Worm (Caenorhabditis elegans) whole organism, dauer: ENCODE data around the gene C08E3.15.
"Not testable (repeated sequence)": the region's sequence is repeated elsewhere in the genome, so short reads cannot be mapped to it uniquely, and the experiment has no call there.

Source experiments
- unc-62 ChIP-seq: sonication (generic microtip); optimal IDR thresholded peaks from 2 replicates; lab custom pipeline; 2017; ENCODE audit warnings: missing biosample characterization, missing genetic modification reagents, missing genetic modification characterization

C08E3.15 gene

DNA sequence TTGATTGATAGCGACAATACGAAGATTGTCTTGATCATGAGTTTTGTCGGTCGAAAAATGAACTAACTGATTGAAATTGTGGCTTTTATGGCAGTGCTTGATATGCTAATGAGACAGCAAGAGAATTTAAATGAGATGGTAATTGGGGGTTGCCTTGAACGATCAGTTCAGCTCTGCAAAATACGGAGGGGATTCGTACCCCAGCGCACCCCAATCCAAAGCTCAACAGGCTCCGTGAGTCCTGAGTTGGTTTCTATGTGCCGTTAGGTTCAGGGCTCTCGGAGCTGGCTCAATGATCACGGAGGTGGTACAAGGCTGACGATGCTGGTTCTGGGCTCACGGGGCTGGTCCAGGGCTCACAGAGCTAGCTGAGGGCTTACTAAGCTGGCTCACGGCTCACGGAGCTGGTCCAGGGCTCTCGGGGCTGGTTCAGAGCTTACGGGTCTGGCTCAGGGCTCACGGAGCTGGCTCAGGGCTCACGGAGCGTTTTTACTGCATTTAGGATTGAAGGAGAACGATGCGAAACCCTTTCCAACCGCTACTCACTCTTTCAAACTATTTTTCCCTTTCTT lies 17.2 kb upstream of the C08E3.15 start, which contains the start of gene ZC204.6:
Gene ZC204.6 (minus strand): TSS at position 51 of the 572 bp plus-strand sequence.
- TF ChIP-seq unc-62 = no peak

- no peak for TF ChIP-seq unc-62
Measured at ce11 chrII:1640496-1640895, 12.8 kb upstream of the C08E3.15 start, which contains the start of gene srh-72. srh-72 (minus strand) TSS chrII:1640596.

ce11 chrII:1636392-1636791 lies 8.7 kb upstream of the C08E3.15 start, which contains the start of gene srg-20:
srg-20 (plus strand) TSS chrII:1636692.
- TF ChIP-seq unc-62 = not testable (repeated sequence)

DNA sequence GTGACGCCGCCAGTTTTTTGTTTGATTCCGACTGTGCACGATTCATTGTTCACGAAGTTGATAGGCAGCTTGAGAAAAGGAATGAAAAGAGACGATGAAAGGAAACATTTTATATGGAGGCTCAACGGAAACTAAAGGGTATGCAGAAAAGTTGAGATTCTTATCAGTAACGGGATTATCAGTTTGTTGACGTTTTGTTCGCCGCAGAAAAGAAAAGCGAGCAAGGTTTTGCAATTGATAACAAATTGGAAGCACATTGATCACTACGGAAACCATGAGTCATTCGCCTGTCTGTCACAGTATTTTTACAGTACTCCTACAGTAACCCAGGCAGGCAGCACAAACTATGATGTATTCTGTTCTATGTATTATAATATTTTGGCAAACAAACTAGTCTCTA lies 8.3 kb upstream of the C08E3.15 start:
- TF ChIP-seq unc-62 = no peak

DNA sequence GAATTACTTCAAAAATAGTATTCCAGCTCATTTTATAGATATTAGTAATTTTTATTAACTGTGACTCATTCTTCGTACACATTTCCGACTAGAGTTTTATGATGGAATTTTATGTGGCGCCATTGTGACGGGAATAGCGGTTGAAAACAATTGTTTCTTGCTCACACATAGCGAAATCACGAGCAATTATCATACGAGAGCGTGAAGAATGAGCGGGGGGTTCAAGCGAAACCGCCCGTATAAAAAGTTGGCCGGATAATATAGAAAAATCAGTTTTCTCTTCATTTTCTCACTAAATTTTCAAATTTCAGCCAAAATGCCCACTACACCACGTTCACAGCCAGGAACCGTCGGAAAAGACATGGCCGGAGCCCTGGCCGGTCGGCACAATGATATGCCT lies 5.8 kb upstream of the C08E3.15 start, which contains the start of gene C08E3.1:
Gene C08E3.1 (plus strand): TSS at position 301 of the 400 bp plus-strand sequence.
- TF ChIP-seq unc-62 = not testable (repeated sequence)

- not testable (repeated sequence) for TF ChIP-seq unc-62
Measured at ce11 chrII:1632216-1632615, 4.5 kb upstream of the C08E3.15 start, which contains the start of gene C08E3.13. C08E3.13 (minus strand) TSS chrII:1632316.

ce11 chrII:1625666-1626065 lies 2.0 kb downstream of the C08E3.15 start, which contains the start of gene C08E3.14:
C08E3.14 (plus strand) TSS chrII:1625966.
- TF ChIP-seq unc-62 = no peak

DNA sequence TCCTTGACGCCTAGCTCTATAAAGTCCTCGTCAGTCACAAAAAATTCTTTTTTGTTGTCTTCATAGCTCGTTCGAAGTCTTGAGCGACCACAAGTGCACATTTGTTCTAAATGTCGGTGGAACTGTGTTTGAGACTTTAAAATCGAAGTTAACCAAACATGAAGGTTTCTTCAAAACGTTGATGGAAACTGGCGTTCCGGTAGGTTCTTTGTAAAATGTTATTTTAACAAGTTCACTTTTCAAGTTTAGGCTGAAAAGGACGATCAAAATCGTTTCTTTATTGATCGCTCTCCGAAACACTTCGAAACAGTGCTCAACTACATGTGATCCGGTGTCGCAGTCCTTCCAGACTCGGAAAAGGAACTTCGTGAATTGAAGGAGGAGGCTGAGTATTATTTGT lies 3.1 kb downstream of the C08E3.15 start, which contains the start of gene fbxa-160:
Gene fbxa-160 (minus strand): TSS at position 101 of the 400 bp plus-strand sequence.
- TF ChIP-seq unc-62 = no peak

DNA sequence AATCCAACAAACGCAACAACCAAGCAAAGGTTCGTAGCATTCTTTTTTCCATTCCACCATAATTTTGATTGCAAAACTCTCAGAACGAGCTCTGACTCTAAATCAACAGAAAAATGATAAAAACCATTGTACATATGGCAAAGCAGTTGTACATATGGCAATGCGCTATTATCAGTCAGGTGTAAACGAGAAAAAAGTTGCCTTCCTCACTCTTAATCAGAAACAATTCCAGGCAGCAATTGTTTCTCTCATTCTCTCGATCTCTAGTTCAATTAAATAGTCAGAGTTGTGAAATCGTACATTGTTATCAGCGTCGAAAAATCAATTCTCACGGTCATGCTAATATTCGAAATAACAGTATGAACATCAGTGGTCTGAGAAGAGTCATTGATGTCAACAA lies 5.9 kb downstream of the C08E3.15 start:
- TF ChIP-seq unc-62 = no peak

DNA sequence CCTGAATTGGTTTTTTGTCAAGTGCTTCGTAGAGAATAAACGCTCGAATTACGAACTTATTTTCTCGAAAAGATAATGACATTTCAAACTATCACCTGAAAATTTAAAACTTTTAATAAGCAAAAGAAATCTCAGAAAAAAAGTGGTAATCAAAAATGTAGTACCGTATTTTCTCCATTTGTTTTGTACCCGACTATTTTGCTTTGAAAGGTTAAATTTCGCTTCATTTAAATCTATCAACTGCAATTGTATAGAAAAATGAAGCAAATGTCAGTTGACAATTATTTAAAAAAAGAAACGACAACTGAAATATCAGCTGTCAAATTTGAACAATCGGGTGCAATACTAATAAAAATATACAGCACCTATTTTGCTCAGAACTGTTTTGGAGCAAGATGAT lies 6.5 kb downstream of the C08E3.15 start, which contains the start of gene fbxa-158:
Gene fbxa-158 (minus strand): TSS at position 101 of the 400 bp plus-strand sequence.
- TF ChIP-seq unc-62 = no peak

DNA sequence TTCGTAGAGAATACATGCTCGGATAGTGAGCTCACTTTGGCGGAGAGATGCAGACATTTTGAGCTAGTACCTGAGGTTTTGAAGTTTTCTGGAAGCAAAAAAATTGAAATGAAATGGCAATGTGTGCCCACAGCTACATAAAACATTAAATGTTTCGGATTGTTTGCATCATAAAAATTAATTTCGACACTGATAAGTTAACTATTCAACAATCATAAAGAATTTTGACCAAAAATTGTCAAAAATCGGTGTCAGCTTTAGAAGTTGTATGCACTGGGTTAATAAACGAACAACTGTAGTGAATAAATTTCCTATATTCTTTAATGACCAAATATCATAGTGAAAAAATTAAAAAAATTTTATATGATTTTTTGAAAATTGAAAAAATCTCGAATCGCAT lies 8.7 kb downstream of the C08E3.15 start, which contains the start of gene fbxa-166:
Gene fbxa-166 (minus strand): TSS at position 101 of the 400 bp plus-strand sequence.
- TF ChIP-seq unc-62 = no peak

ce11 chrII:1616382-1616781 lies 11.3 kb downstream of the C08E3.15 start, which contains the start of gene fbxa-165:
fbxa-165 (minus strand) TSS chrII:1616482.
- TF ChIP-seq unc-62 = no peak

DNA sequence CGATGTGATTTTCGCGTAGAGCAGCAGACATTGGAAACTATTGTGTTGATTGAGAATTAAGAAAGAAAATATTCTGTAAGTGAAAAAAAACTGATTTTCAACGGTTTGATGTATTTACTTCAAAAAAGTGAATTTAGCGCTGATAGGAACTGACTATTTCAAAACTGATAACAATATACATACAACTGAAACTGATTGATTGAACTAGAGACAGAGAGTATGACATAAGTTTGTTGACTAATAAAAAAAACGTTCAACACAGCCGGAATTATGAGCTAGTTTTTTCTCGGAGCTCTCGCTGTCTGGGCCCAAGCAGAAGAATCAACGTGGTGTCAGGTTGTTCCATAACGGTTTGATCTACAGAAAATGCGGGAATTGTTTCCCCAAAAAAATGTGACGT lies 13.7 kb downstream of the C08E3.15 start, which contains the start of gene fbxa-164:
Gene fbxa-164 (minus strand): TSS at position 101 of the 400 bp plus-strand sequence.
- TF ChIP-seq unc-62 = no peak

- no peak for TF ChIP-seq unc-62
Measured at ce11 chrII:1610630-1611029, 17.1 kb downstream of the C08E3.15 start, which contains the start of gene fbxa-163. fbxa-163 (minus strand) TSS chrII:1610730.

DNA sequence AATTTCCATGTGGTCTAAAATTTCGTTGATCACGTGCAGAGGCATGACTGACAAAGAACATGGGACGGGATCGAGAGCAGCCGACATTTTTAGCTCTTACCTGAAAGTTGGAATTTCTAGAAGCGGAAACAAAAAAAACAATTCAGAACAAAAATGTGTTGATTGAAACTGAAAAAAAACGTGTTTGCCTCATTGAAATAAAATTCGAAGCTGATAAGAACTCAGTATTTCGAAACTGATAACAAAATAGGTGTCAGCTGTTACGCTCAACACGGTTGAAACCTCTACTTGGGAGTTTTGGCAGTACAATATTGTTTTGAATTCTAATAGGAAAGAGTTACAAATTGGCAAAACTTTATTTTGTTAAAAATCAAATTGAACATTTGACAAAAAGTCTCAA lies 18.8 kb downstream of the C08E3.15 start:
- TF ChIP-seq unc-62 = no peak

- no peak for TF ChIP-seq unc-62
Measured at ce11 chrII:1607575-1607974, 20.1 kb downstream of the C08E3.15 start.

DNA sequence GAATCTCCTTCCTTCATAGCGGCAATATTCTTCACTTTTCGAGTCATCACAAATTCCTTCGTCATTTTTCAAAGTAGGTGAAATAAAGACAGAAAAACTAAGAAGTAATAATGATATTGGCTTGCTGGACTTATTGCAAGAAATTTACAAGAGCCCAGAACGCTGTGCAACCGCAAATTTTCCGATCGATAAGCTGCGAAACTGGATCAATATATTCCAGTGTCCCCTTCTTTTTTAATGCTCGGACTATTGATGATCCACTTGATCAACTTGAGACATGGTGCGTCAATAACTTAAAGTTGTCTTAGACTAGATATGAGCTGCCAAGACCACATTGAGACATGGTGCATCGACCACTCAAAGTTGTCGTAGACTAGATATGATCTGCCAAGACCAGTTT lies 21.6 kb downstream of the C08E3.15 start, which contains the start of gene bath-33:
Gene bath-33 (minus strand): TSS at position 101 of the 400 bp plus-strand sequence.
- TF ChIP-seq unc-62 = no peak

DNA sequence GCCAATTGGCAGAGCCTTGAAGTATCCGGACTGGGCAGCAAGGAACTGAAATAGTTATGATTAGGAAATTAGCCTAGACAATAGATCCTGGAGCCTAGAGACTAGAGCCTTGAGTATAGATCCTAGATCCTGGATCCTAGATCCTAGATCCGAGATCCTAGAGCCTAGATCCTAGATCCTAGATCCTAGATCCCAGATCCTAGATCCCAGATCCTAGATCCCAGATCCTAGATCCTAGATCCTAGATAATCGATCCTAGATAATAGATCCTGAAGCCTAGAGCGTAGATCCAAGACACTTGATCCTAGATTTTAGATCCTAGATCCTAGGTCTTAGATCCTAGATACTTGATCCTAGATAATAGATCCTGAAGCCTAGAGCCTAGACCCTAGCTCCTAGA lies 22.7 kb downstream of the C08E3.15 start:
- no peak for TF ChIP-seq unc-62
